Worm (Caenorhabditis elegans) whole organism, L3 larva: Measurements from ENCODE around the gene srz-16.

Experiments used
- R02D3.7 ChIP-seq: fragments of 150-350 bp; optimal IDR thresholded peaks from 2 replicates; lab custom pipeline; 2014; ENCODE audit warnings: missing biosample characterization, missing genetic modification characterization
- ZK546.5 ChIP-seq: sonication (generic microtip); optimal IDR thresholded peaks from 2 replicates; lab custom pipeline; 2017; ENCODE audit warnings: missing biosample characterization, missing genetic modification characterization
- aly-2 ChIP-seq: fragments of 150-350 bp; optimal IDR thresholded peaks from 2 replicates; lab custom pipeline; 2014; ENCODE audit warnings: missing biosample characterization, missing genetic modification characterization
- ceh-16 ChIP-seq: sonication (generic microtip); optimal IDR thresholded peaks from 2 replicates; lab custom pipeline; 2017; ENCODE audit warnings: missing biosample characterization, missing genetic modification characterization
- ceh-9 ChIP-seq: sonication (generic microtip); optimal IDR thresholded peaks from 2 replicates; lab custom pipeline; 2018; ENCODE audit warnings: missing biosample characterization, missing genetic modification characterization
- daf-12 ChIP-seq: fragments of 150-350 bp; optimal IDR thresholded peaks from 2 replicates; lab custom pipeline; 2014; ENCODE audit warnings: missing biosample characterization, missing genetic modification reagents, missing genetic modification characterization
- egl-27 ChIP-seq: sonication (generic microtip); optimal IDR thresholded peaks from 4 replicates; lab custom pipeline; 2017; ENCODE audit warnings: missing biosample characterization, missing genetic modification reagents, missing genetic modification characterization
- egl-5 ChIP-seq: fragments of 150-350 bp; optimal IDR thresholded peaks from 2 replicates; lab custom pipeline; 2017; ENCODE audit warnings: missing biosample characterization, missing genetic modification reagents, missing genetic modification characterization, inconsistent platforms
- elt-1 ChIP-seq: fragments of 150-350 bp; optimal IDR thresholded peaks from 2 replicates; lab custom pipeline; 2014; ENCODE audit warnings: missing biosample characterization, missing genetic modification characterization
- elt-2 ChIP-seq: sonication (generic microtip); optimal IDR thresholded peaks from 2 replicates; lab custom pipeline; 2016; ENCODE audit warnings: missing genetic modification reagents, mild to moderate bottlenecking, missing genetic modification characterization, missing compliant biosample characterization
- elt-3 ChIP-seq, 3 experiments: fragments of 150-350 bp in 1 of 3; sonication (generic microtip) in 2 of 3; optimal IDR thresholded peaks; 2 replicates in 2 of 3; 4 replicates in 1 of 3; lab custom pipeline; 2014 to 2017; ENCODE audit warnings: missing biosample characterization in 3 of 3, missing genetic modification characterization in 3 of 3
- eor-1 ChIP-seq, 2 experiments: fragments of 150-350 bp; optimal IDR thresholded peaks; 2 replicates each; lab custom pipeline; 2014 to 2018; ENCODE audit warnings: missing biosample characterization in 2 of 2, missing genetic modification characterization in 2 of 2
- fkh-10 ChIP-seq: sonication (generic microtip); optimal IDR thresholded peaks from 2 replicates; lab custom pipeline; 2017; ENCODE audit warnings: missing biosample characterization, missing genetic modification reagents, missing genetic modification characterization
- fkh-2 ChIP-seq: fragments of 150-350 bp; optimal IDR thresholded peaks from 2 replicates; lab custom pipeline; 2014; ENCODE audit warnings: missing biosample characterization, missing genetic modification reagents, missing genetic modification characterization
- fos-1 ChIP-seq: fragments of 150-350 bp; optimal IDR thresholded peaks from 2 replicates; lab custom pipeline; 2014; ENCODE audit warnings: missing biosample characterization, missing genetic modification characterization
- hmg-11 ChIP-seq: sonication (generic microtip); optimal IDR thresholded peaks from 2 replicates; lab custom pipeline; 2016; ENCODE audit warnings: missing genetic modification characterization, missing compliant biosample characterization
- jun-1 ChIP-seq: fragments of 150-350 bp; optimal IDR thresholded peaks from 2 replicates; lab custom pipeline; 2014; ENCODE audit warnings: missing biosample characterization, missing genetic modification reagents, missing genetic modification characterization
- lin-15B ChIP-seq: fragments of 150-350 bp; optimal IDR thresholded peaks from 2 replicates; lab custom pipeline; 2014; ENCODE audit warnings: missing biosample characterization, missing genetic modification characterization
- lsy-12 ChIP-seq: sonication (generic microtip); optimal IDR thresholded peaks from 2 replicates; lab custom pipeline; 2016; ENCODE audit warnings: mild to moderate bottlenecking, missing genetic modification characterization, missing compliant biosample characterization
- mdl-1 ChIP-seq: fragments of 150-350 bp; optimal IDR thresholded peaks from 2 replicates; lab custom pipeline; 2014; ENCODE audit warnings: missing biosample characterization, missing genetic modification characterization
- mml-1 ChIP-seq: fragments of 150-350 bp; sonication (generic microtip); optimal IDR thresholded peaks from 3 replicates; lab custom pipeline; 2014; ENCODE audit warnings: missing biosample characterization, missing genetic modification characterization
- nhr-11 ChIP-seq: fragments of 150-350 bp; optimal IDR thresholded peaks from 2 replicates; lab custom pipeline; 2014; ENCODE audit warnings: missing biosample characterization, missing genetic modification characterization
- nhr-12 ChIP-seq: fragments of 150-350 bp; optimal IDR thresholded peaks from 2 replicates; lab custom pipeline; 2014; ENCODE audit warnings: missing biosample characterization, missing genetic modification characterization
- nhr-43 ChIP-seq: sonication (generic microtip); optimal IDR thresholded peaks from 2 replicates; lab custom pipeline; 2016; ENCODE audit warnings: mild to moderate bottlenecking, missing genetic modification characterization, missing compliant biosample characterization; ENCODE audit not compliant: poor library complexity, severe bottlenecking
- nhr-67 ChIP-seq: fragments of 150-350 bp; optimal IDR thresholded peaks from 2 replicates; lab custom pipeline; 2014; ENCODE audit warnings: missing biosample characterization, missing genetic modification characterization
- nhr-77 ChIP-seq: fragments of 150-350 bp; optimal IDR thresholded peaks from 2 replicates; lab custom pipeline; 2014; ENCODE audit warnings: missing biosample characterization, missing genetic modification characterization
- pha-4 ChIP-seq: fragments of 150-350 bp; optimal IDR thresholded peaks from 2 replicates; lab custom pipeline; 2014; ENCODE audit warnings: missing biosample characterization, missing genetic modification reagents, missing genetic modification characterization
- pqm-1 ChIP-seq: fragments of 150-350 bp; optimal IDR thresholded peaks from 2 replicates; lab custom pipeline; 2017; ENCODE audit warnings: missing biosample characterization, missing genetic modification characterization, inconsistent platforms
- sea-2 ChIP-seq: fragments of 150-350 bp; sonication (generic microtip); optimal IDR thresholded peaks from 4 replicates; lab custom pipeline; 2014; ENCODE audit warnings: missing biosample characterization, missing genetic modification reagents, missing genetic modification characterization
- skn-1 ChIP-seq: fragments of 150-350 bp; optimal IDR thresholded peaks from 2 replicates; lab custom pipeline; 2014; ENCODE audit warnings: missing biosample characterization, missing genetic modification characterization
- tbx-2 ChIP-seq: sonication (generic microtip); optimal IDR thresholded peaks from 2 replicates; lab custom pipeline; 2016; ENCODE audit warnings: mild to moderate bottlenecking, missing genetic modification characterization, missing compliant biosample characterization
- zag-1 ChIP-seq: fragments of 150-350 bp; optimal IDR thresholded peaks from 2 replicates; lab custom pipeline; 2014; ENCODE audit warnings: missing biosample characterization, missing genetic modification characterization
- ztf-11 ChIP-seq: fragments of 150-350 bp; optimal IDR thresholded peaks from 2 replicates; lab custom pipeline; 2014; ENCODE audit warnings: missing biosample characterization, missing genetic modification characterization

srz-16 gene

ce11 chrV:20192102-20192880 lies 5.8 kb upstream of the srz-16 start, which contains the start of the genes fbxa-115 and Y113G7B.27:
fbxa-115 (minus strand) TSS chrV:20192152.
Y113G7B.27 (plus strand) TSS chrV:20192830.
- TF ChIP-seq skn-1 (tag; lab: Kevin White, UChicago) (peak; percentile 72), ceh-9 (tag; lab: Kevin White, UChicago) (no peak)
- TF ChIP-seq, all 47 proteins: peak for 1

- TF ChIP-seq pha-4 (tag; lab: Kevin White, UChicago) (no peak), fkh-2 (tag; lab: Kevin White, UChicago) (no peak), nhr-77 (no peak), mml-1 (tag; lab: Kevin White, UChicago) (no peak), eor-1 (tag; optimal IDR thresholded peaks at IDR 0.05; lab: Kevin White, UChicago) (no peak), ceh-16 (tag; lab: Kevin White, UChicago) (no peak), sea-2 (GFP tag; lab: Kevin White, UChicago) (no peak), hmg-11 (tag; lab: Kevin White, UChicago) (no peak), elt-3 (tag; optimal IDR thresholded peaks at IDR 0.05; lab: Kevin White, UChicago) (no peak), fos-1 (no peak), ztf-11 (tag; lab: Kevin White, UChicago) (no peak), zag-1 (tag; lab: Kevin White, UChicago) (no peak), elt-1 (no peak), fkh-10 (GFP tag; lab: Kevin White, UChicago) (no peak), ceh-9 (tag; lab: Kevin White, UChicago) (no peak), lin-15B (tag; lab: Kevin White, UChicago) (no peak), tbx-2 (tag; lab: Kevin White, UChicago) (no peak)
These were observed 2.3 kb upstream of the srz-16 start, which contains the start of gene fbxa-116 for ce11 chrV:20188790-20189189. fbxa-116 (minus strand) TSS chrV:20188890.

ce11 chrV:20182311-20182710 lies 4.2 kb downstream of the srz-16 start:
- no peak for TF ChIP-seq jun-1 (tag; lab: Kevin White, UChicago)
- no peak for TF ChIP-seq nhr-43 (tag; lab: Kevin White, UChicago)
- TF ChIP-seq lsy-12 (tag; lab: Kevin White, UChicago) = no peak
- no peak for TF ChIP-seq daf-12 (tag; lab: Kevin White, UChicago)
- TF ChIP-seq egl-27 = no peak
- no peak for TF ChIP-seq mdl-1 (tag; lab: Kevin White, UChicago)
- no peak for TF ChIP-seq tbx-2 (tag; lab: Kevin White, UChicago)
- TF ChIP-seq R02D3.7 = no peak
- TF ChIP-seq aly-2 (tag; lab: Kevin White, UChicago) = no peak
- TF ChIP-seq nhr-12 (tag; lab: Kevin White, UChicago) = no peak
- no peak for TF ChIP-seq hmg-11 (tag; lab: Kevin White, UChicago)
- no peak for TF ChIP-seq pqm-1 (tag; lab: Kevin White, UChicago)

- TF ChIP-seq elt-1 (no peak), nhr-67 (no peak), elt-2 (tag; lab: Kevin White, UChicago) (no peak), R02D3.7 (no peak), ztf-11 (tag; lab: Kevin White, UChicago) (no peak), ZK546.5 (no peak), pha-4 (tag; lab: Kevin White, UChicago) (no peak), egl-5 (tag; lab: Kevin White, UChicago) (no peak), jun-1 (tag; lab: Kevin White, UChicago) (no peak), ceh-16 (tag; lab: Kevin White, UChicago) (no peak), tbx-2 (tag; lab: Kevin White, UChicago) (no peak), nhr-12 (tag; lab: Kevin White, UChicago) (no peak), nhr-11 (tag; lab: Kevin White, UChicago) (no peak), lin-15B (tag; lab: Kevin White, UChicago) (no peak)
These were observed 14.5 kb downstream of the srz-16 start, which contains the start of gene srw-39 for ce11 chrV:20171941-20172340. srw-39 (minus strand) TSS chrV:20172041.
